Worm (Caenorhabditis elegans) whole organism, midembryonic: ENCODE results near the gene B0403.3.

Experiments
- T22C8.4 ChIP-seq: fragments of 200-800 bp; sonication (Bioruptor generic); IDR thresholded peaks from 2 replicates; pipeline ENCODE4 v1.3.6; 2022; ENCODE audit warnings: missing genetic modification characterization, missing compliant biosample characterization
- cog-1 ChIP-seq: sonication (generic microtip); optimal IDR thresholded peaks from 2 replicates; lab custom pipeline; 2016; ENCODE audit warnings: missing genetic modification characterization, missing compliant biosample characterization
- flt-1 ChIP-seq: fragments of 200-800 bp; sonication (Bioruptor generic); IDR thresholded peaks from 2 replicates; pipeline ENCODE4 v1.3.6; 2022; ENCODE audit warnings: missing genetic modification characterization, missing compliant biosample characterization
- med-1 ChIP-seq: sonication (generic microtip); optimal IDR thresholded peaks from 2 replicates; lab custom pipeline; 2017; ENCODE audit warnings: missing genetic modification characterization, mild to moderate bottlenecking, missing compliant biosample characterization, antibody characterized with exemption, missing genetic modification reagents; ENCODE audit not compliant: insufficient read depth
- ztf-29 ChIP-seq: fragments of 200-800 bp; sonication (Bioruptor generic); IDR thresholded peaks from 2 replicates; pipeline ENCODE4 v1.3.6; 2022; ENCODE audit warnings: missing genetic modification reagents, missing genetic modification characterization, missing compliant biosample characterization

ce11 chrX:7075250-7075649, 12.1 kb upstream of the B0403.3 start, which contains the start of gene B0403.6:
- no peak for TF ChIP-seq cog-1 (tag; lab: Kevin White, UChicago)
- no peak for TF ChIP-seq med-1 (GFP tag; lab: Kevin White, UChicago)
- TF ChIP-seq ztf-29 (GFP tag; lab: Robert Waterston, UW): no peak
- no peak for TF ChIP-seq T22C8.4
- no peak for TF ChIP-seq flt-1 (GFP tag; lab: Robert Waterston, UW)
